Worm (Caenorhabditis elegans) whole organism, L4 larva: ENCODE measurements around the gene R10F2.6.

Source experiments
- D1046.2 ChIP-seq: fragments of 200-800 bp; sonication (Bioruptor generic); IDR thresholded peaks from 2 replicates; pipeline ENCODE4 v1.3.6; 2022; ENCODE audit warnings: missing genetic modification characterization, missing compliant biosample characterization
- R02D3.7 ChIP-seq: fragments of 150-350 bp; sonication (generic microtip); optimal IDR thresholded peaks from 3 replicates; lab custom pipeline; 2014; ENCODE audit warnings: missing biosample characterization, missing genetic modification characterization
- Y75B8A.6 ChIP-seq: fragments of 200-800 bp; sonication (Bioruptor generic); IDR thresholded peaks from 2 replicates; pipeline ENCODE4 v1.3.6; 2022; ENCODE audit warnings: missing genetic modification reagents, missing genetic modification characterization, missing compliant biosample characterization
- ZK337.2 ChIP-seq: fragments of 200-800 bp; sonication (Bioruptor generic); IDR thresholded peaks from 2 replicates; pipeline ENCODE4 v1.3.6; 2022; ENCODE audit warnings: missing genetic modification reagents, missing genetic modification characterization, missing compliant biosample characterization
- ceh-20 ChIP-seq: fragments of 200-800 bp; sonication (Bioruptor generic); IDR thresholded peaks from 2 replicates; pipeline ENCODE4 v1.3.6; 2022; ENCODE audit warnings: missing genetic modification reagents, missing genetic modification characterization, missing compliant biosample characterization
- ceh-32 ChIP-seq: sonication (generic microtip); optimal IDR thresholded peaks from 2 replicates; lab custom pipeline; 2016; ENCODE audit warnings: mild to moderate bottlenecking, missing genetic modification characterization, missing compliant biosample characterization; ENCODE audit not compliant: poor library complexity
- ceh-82 ChIP-seq: sonication (generic microtip); optimal IDR thresholded peaks from 2 replicates; lab custom pipeline; 2017; ENCODE audit warnings: missing biosample characterization, missing genetic modification characterization
- daf-8 ChIP-seq: fragments of 200-800 bp; sonication (Bioruptor generic); IDR thresholded peaks from 2 replicates; pipeline ENCODE4 v1.3.6; 2022; ENCODE audit warnings: missing genetic modification characterization, missing compliant biosample characterization
- dpl-1 ChIP-seq: fragments of 150-350 bp; optimal IDR thresholded peaks from 2 replicates; lab custom pipeline; 2014; ENCODE audit warnings: missing biosample characterization, missing genetic modification reagents, missing genetic modification characterization
- lin-1 ChIP-seq: fragments of 200-800 bp; sonication (Bioruptor generic); IDR thresholded peaks from 2 replicates; pipeline ENCODE4 v1.3.6; 2022; ENCODE audit warnings: missing genetic modification reagents, missing genetic modification characterization, missing compliant biosample characterization
- lin-15B ChIP-seq: fragments of 150-350 bp; sonication (generic microtip); optimal IDR thresholded peaks from 3 replicates; lab custom pipeline; 2014; ENCODE audit warnings: missing biosample characterization, missing genetic modification characterization
- lin-39 ChIP-seq: fragments of 150-350 bp; optimal IDR thresholded peaks from 2 replicates; lab custom pipeline; 2014; ENCODE audit warnings: missing biosample characterization, missing genetic modification reagents, missing genetic modification characterization
- mes-2 ChIP-seq: sonication (generic microtip); optimal IDR thresholded peaks from 2 replicates; lab custom pipeline; 2016; ENCODE audit warnings: missing genotype, mild to moderate bottlenecking, missing genetic modification characterization, missing compliant biosample characterization; ENCODE audit not compliant: poor library complexity, severe bottlenecking
- nhr-111 ChIP-seq: fragments of 200-800 bp; sonication (Bioruptor generic); optimal IDR thresholded peaks from 2 replicates; lab custom pipeline; 2018; ENCODE audit warnings: mild to moderate bottlenecking, missing genetic modification characterization, missing compliant biosample characterization
- nhr-42 ChIP-seq: fragments of 200-800 bp; sonication (Bioruptor generic); IDR thresholded peaks from 2 replicates; pipeline ENCODE4 v1.3.6; 2022; ENCODE audit warnings: missing genetic modification characterization, missing compliant biosample characterization
- sdz-12 ChIP-seq: fragments of 200-800 bp; sonication (Bioruptor generic); optimal IDR thresholded peaks from 2 replicates; lab custom pipeline; 2018; ENCODE audit warnings: mild to moderate bottlenecking, missing genetic modification characterization, missing compliant biosample characterization
- tra-1 ChIP-seq: fragments of 200-800 bp; sonication (Bioruptor generic); IDR thresholded peaks from 2 replicates; pipeline ENCODE4 v1.3.6; 2022; ENCODE audit warnings: missing genetic modification reagents, missing genetic modification characterization, missing compliant biosample characterization

The R10F2.6 gene

DNA sequence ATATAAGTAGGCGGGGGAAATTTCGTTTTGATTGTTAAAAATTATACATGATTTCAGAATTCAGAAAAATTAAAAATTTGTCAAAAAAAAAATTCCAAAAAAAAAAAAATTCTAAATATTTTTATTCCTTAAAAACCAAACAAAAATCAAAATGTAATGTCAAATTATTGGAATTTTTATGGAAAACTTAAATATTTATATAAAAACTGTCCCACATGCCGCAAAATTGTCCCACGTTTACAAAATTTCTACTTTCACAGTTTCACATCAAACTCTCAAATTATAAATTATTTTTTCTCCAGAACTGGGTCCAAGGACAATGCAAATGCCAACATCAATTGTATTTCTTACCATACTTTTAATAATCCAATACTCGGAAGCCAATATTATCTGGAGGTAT is 52.5 kb downstream of the R10F2.6 start, which contains the start of gene F56F11.1:
Gene F56F11.1 (plus strand): TSS at position 301 of the 400 bp plus-strand sequence.
- TF ChIP-seq nhr-42 (GFP tag; lab: Robert Waterston, UW) (no peak), tra-1 (GFP tag; lab: Robert Waterston, UW) (no peak), ceh-82 (tag; lab: Kevin White, UChicago) (no peak), D1046.2 (no peak), lin-1 (GFP tag; lab: Robert Waterston, UW) (no peak), daf-8 (no peak), Y75B8A.6 (GFP tag; lab: Robert Waterston, UW) (no peak), sdz-12 (GFP tag; lab: Kevin White, UChicago) (no peak), R02D3.7 (tag; lab: Kevin White, UChicago) (no peak), ZK337.2 (GFP tag; lab: Robert Waterston, UW) (no peak), lin-15B (tag; lab: Kevin White, UChicago) (no peak), ceh-20 (GFP tag; lab: Robert Waterston, UW) (no peak), nhr-111 (GFP tag; lab: Kevin White, UChicago) (no peak), mes-2 (tag; lab: Kevin White, UChicago) (no peak), ceh-32 (tag; lab: Kevin White, UChicago) (no peak), dpl-1 (GFP tag; lab: Kevin White, UChicago) (no peak), lin-39 (tag; lab: Kevin White, UChicago) (no peak)
